Worm (Caenorhabditis elegans) whole organism, L4 larva: ENCODE data around the gene pqn-53.

ENCODE experiments used
- F37D6.2 ChIP-seq: sonication (generic microtip); optimal IDR thresholded peaks from 2 replicates; lab custom pipeline; 2016; ENCODE audit warnings: mild to moderate bottlenecking, missing genetic modification characterization, missing compliant biosample characterization
- F49E8.2 ChIP-seq: sonication (generic microtip); optimal IDR thresholded peaks from 2 replicates; lab custom pipeline; 2016; ENCODE audit warnings: missing compliant biosample characterization, mild to moderate bottlenecking, missing genetic modification characterization, borderline replicate concordance
- ZK337.2 ChIP-seq: fragments of 200-800 bp; sonication (Bioruptor generic); IDR thresholded peaks from 2 replicates; pipeline ENCODE4 v1.3.6; 2022; ENCODE audit warnings: missing genetic modification reagents, missing genetic modification characterization, missing compliant biosample characterization
- ZK546.5 ChIP-seq, 2 experiments: sonication (generic microtip); optimal IDR thresholded peaks; 2 replicates each; lab custom pipeline; 2017; ENCODE audit warnings: missing biosample characterization in 2 of 2, missing genetic modification characterization in 2 of 2
- aly-2 ChIP-seq: sonication (generic microtip); optimal IDR thresholded peaks from 2 replicates; lab custom pipeline; 2018; ENCODE audit warnings: missing biosample characterization, missing genetic modification characterization
- attf-4 ChIP-seq: sonication (generic microtip); optimal IDR thresholded peaks from 3 replicates; lab custom pipeline; 2017; ENCODE audit warnings: missing biosample characterization, missing genetic modification characterization
- ceh-44 ChIP-seq: fragments of 200-800 bp; sonication (Bioruptor generic); IDR thresholded peaks from 2 replicates; pipeline ENCODE4 v1.3.6; 2022; ENCODE audit warnings: missing genetic modification reagents, missing genetic modification characterization, missing compliant biosample characterization
- ceh-62 ChIP-seq: sonication (generic microtip); optimal IDR thresholded peaks from 2 replicates; lab custom pipeline; 2017; ENCODE audit warnings: missing biosample characterization, missing genetic modification characterization
- ces-1 ChIP-seq: fragments of 150-350 bp; sonication (generic microtip); optimal IDR thresholded peaks from 4 replicates; lab custom pipeline; 2014; ENCODE audit warnings: missing biosample characterization, missing genetic modification reagents, missing genetic modification characterization
- daf-12 ChIP-seq: fragments of 150-350 bp; optimal IDR thresholded peaks from 2 replicates; lab custom pipeline; 2014; ENCODE audit warnings: missing biosample characterization, missing genetic modification reagents, missing genetic modification characterization
- daf-16 ChIP-seq, 3 experiments: sonication (generic microtip); optimal IDR thresholded peaks; 2 replicates each; lab custom pipeline; 2016 to 2017; ENCODE audit warnings: missing genetic modification characterization in 3 of 3, missing genetic modification reagents in 3 of 3, mild to moderate bottlenecking in 2 of 3, missing compliant biosample characterization in 2 of 3, missing biosample characterization in 1 of 3, moderate library complexity in 1 of 3
- daf-19 ChIP-seq: fragments of 200-800 bp; sonication (Bioruptor generic); conservative IDR thresholded peaks from 2 replicates; pipeline ENCODE4 v1.3.6; 2022; ENCODE audit warnings: missing genetic modification characterization, missing compliant biosample characterization
- daf-8 ChIP-seq: fragments of 200-800 bp; sonication (Bioruptor generic); IDR thresholded peaks from 2 replicates; pipeline ENCODE4 v1.3.6; 2022; ENCODE audit warnings: missing genetic modification characterization, missing compliant biosample characterization
- dpl-1 ChIP-seq: fragments of 150-350 bp; optimal IDR thresholded peaks from 2 replicates; lab custom pipeline; 2014; ENCODE audit warnings: missing biosample characterization, missing genetic modification reagents, missing genetic modification characterization
- duxl-1 ChIP-seq: sonication (generic microtip); optimal IDR thresholded peaks from 2 replicates; lab custom pipeline; 2016; ENCODE audit warnings: mild to moderate bottlenecking, missing genetic modification characterization, moderate library complexity, missing compliant biosample characterization; ENCODE audit not compliant: poor library complexity
- egl-27 ChIP-seq: sonication (generic microtip); optimal IDR thresholded peaks from 3 replicates; lab custom pipeline; 2017; ENCODE audit warnings: missing biosample characterization, missing genetic modification reagents, missing genetic modification characterization
- egl-43 ChIP-seq: fragments of 200-800 bp; sonication (Bioruptor generic); IDR thresholded peaks from 2 replicates; pipeline ENCODE4 v1.3.6; 2022; ENCODE audit warnings: missing genetic modification reagents, missing genetic modification characterization, missing compliant biosample characterization
- hif-1 ChIP-seq, 2 experiments: sonication (generic microtip); optimal IDR thresholded peaks; 2 replicates each; lab custom pipeline; 2016 to 2017; ENCODE audit warnings: missing compliant biosample characterization in 2 of 2, missing genetic modification characterization in 2 of 2, missing genetic modification reagents in 2 of 2, missing genotype in 2 of 2, mild to moderate bottlenecking in 1 of 2
- hlh-11 ChIP-seq: fragments of 200-800 bp; sonication (Bioruptor generic); optimal IDR thresholded peaks from 2 replicates; lab custom pipeline; 2018; ENCODE audit warnings: mild to moderate bottlenecking, missing genetic modification characterization, missing compliant biosample characterization
- hlh-30 ChIP-seq: sonication (generic microtip); optimal IDR thresholded peaks from 2 replicates; lab custom pipeline; 2017; ENCODE audit warnings: antibody characterized with exemption, mild to moderate bottlenecking, missing genetic modification characterization, missing compliant biosample characterization; ENCODE audit not compliant: insufficient read depth
- hmg-1.1 ChIP-seq: fragments of 200-800 bp; sonication (Bioruptor generic); IDR thresholded peaks from 2 replicates; pipeline ENCODE4 v1.3.6; 2022; ENCODE audit warnings: missing genetic modification reagents, missing genetic modification characterization, missing compliant biosample characterization
- lim-7 ChIP-seq: fragments of 200-800 bp; sonication (Bioruptor generic); IDR thresholded peaks from 2 replicates; pipeline ENCODE4 v1.3.6; 2022; ENCODE audit warnings: missing genetic modification characterization, missing compliant biosample characterization
- lin-13 ChIP-seq: fragments of 150-350 bp; optimal IDR thresholded peaks from 2 replicates; lab custom pipeline; 2014; ENCODE audit warnings: missing biosample characterization, missing genetic modification reagents, missing genetic modification characterization
- lir-3 ChIP-seq: sonication (generic microtip); optimal IDR thresholded peaks from 2 replicates; lab custom pipeline; 2016; ENCODE audit warnings: mild to moderate bottlenecking, missing genetic modification characterization, missing compliant biosample characterization
- lsy-2 ChIP-seq, 2 experiments: fragments of 150-350 bp in 1 of 2; sonication (generic microtip) in 1 of 2; optimal IDR thresholded peaks; 2 replicates each; lab custom pipeline; 2014 to 2017; ENCODE audit warnings: missing biosample characterization in 2 of 2, missing genetic modification characterization in 2 of 2
- madf-9 ChIP-seq: fragments of 200-800 bp; sonication (Bioruptor generic); conservative IDR thresholded peaks from 2 replicates; pipeline ENCODE4 v1.3.6; 2022; ENCODE audit warnings: missing genetic modification reagents, missing genetic modification characterization, missing compliant biosample characterization
- mep-1 ChIP-seq: fragments of 150-350 bp; sonication (generic microtip); optimal IDR thresholded peaks from 3 replicates; lab custom pipeline; 2014; ENCODE audit warnings: missing biosample characterization, missing genetic modification characterization
- mes-2 ChIP-seq: sonication (generic microtip); optimal IDR thresholded peaks from 2 replicates; lab custom pipeline; 2016; ENCODE audit warnings: missing genotype, mild to moderate bottlenecking, missing genetic modification characterization, missing compliant biosample characterization; ENCODE audit not compliant: poor library complexity, severe bottlenecking
- mxl-3 ChIP-seq: fragments of 200-800 bp; sonication (Bioruptor generic); optimal IDR thresholded peaks from 2 replicates; lab custom pipeline; 2018; ENCODE audit warnings: mild to moderate bottlenecking, missing genetic modification characterization, missing compliant biosample characterization
- nhr-102 ChIP-seq: sonication (generic microtip); optimal IDR thresholded peaks from 2 replicates; lab custom pipeline; 2016; ENCODE audit warnings: mild to moderate bottlenecking, missing genetic modification characterization, moderate library complexity, missing compliant biosample characterization
- nhr-11 ChIP-seq: fragments of 150-350 bp; optimal IDR thresholded peaks from 2 replicates; lab custom pipeline; 2014; ENCODE audit warnings: missing biosample characterization, missing genetic modification characterization
- nhr-25 ChIP-seq: sonication (generic microtip); optimal IDR thresholded peaks from 2 replicates; lab custom pipeline; 2017; ENCODE audit warnings: missing genetic modification characterization, mild to moderate bottlenecking, missing compliant biosample characterization, antibody characterized with exemption, moderate library complexity, borderline replicate concordance; ENCODE audit not compliant: insufficient read depth
- nhr-48 ChIP-seq: sonication (generic microtip); optimal IDR thresholded peaks from 2 replicates; lab custom pipeline; 2016; ENCODE audit warnings: mild to moderate bottlenecking, missing genetic modification characterization, missing compliant biosample characterization
- nhr-6 ChIP-seq: fragments of 150-350 bp; optimal IDR thresholded peaks from 2 replicates; lab custom pipeline; 2014; ENCODE audit warnings: missing biosample characterization, missing genetic modification characterization
- pha-4 ChIP-seq, 2 experiments: fragments of 150-350 bp in 1 of 2; fragments of 200-800 bp in 1 of 2; sonication (Bioruptor generic) in 1 of 2; IDR thresholded peaks in 1 of 2; optimal IDR thresholded peaks in 1 of 2; 2 replicates each; pipeline versions ENCODE4 v1.3.6 to Lab custom; 2014 to 2022; ENCODE audit warnings: missing genetic modification characterization in 2 of 2, missing genetic modification reagents in 2 of 2, missing biosample characterization in 1 of 2, missing compliant biosample characterization in 1 of 2
- rbr-2 ChIP-seq: sonication (generic microtip); optimal IDR thresholded peaks from 2 replicates; lab custom pipeline; 2016; ENCODE audit warnings: missing genotype, missing genetic modification characterization, missing compliant biosample characterization
- skn-1 ChIP-seq: fragments of 150-350 bp; optimal IDR thresholded peaks from 2 replicates; lab custom pipeline; 2014; ENCODE audit warnings: missing biosample characterization, missing genetic modification characterization
- snpc-4 ChIP-seq: fragments of 150-350 bp; optimal IDR thresholded peaks from 2 replicates; lab custom pipeline; 2014; ENCODE audit warnings: missing biosample characterization, missing genetic modification characterization
- unc-130 ChIP-seq: sonication (generic microtip); optimal IDR thresholded peaks from 2 replicates; lab custom pipeline; 2016; ENCODE audit warnings: missing genetic modification reagents, missing genetic modification characterization, missing compliant biosample characterization
- unc-62 ChIP-seq, 3 experiments: fragments of 150-350 bp in 1 of 3; sonication (generic microtip); optimal IDR thresholded peaks in 2 of 3; peaks in 1 of 3; 1 replicate in 1 of 3; 2 replicates in 2 of 3; lab custom pipeline; 2014 to 2017; ENCODE audit warnings: missing biosample characterization in 3 of 3, missing genetic modification characterization in 3 of 3, missing genetic modification reagents in 3 of 3, missing genotype in 1 of 3
- vab-7 ChIP-seq: fragments of 200-800 bp; sonication (Bioruptor generic); IDR thresholded peaks from 2 replicates; pipeline ENCODE4 v1.3.6; 2022; ENCODE audit warnings: missing genetic modification reagents, missing genetic modification characterization, missing compliant biosample characterization
- zag-1 ChIP-seq: fragments of 150-350 bp; optimal IDR thresholded peaks from 2 replicates; lab custom pipeline; 2014; ENCODE audit warnings: missing biosample characterization, missing genetic modification characterization
- zip-11 ChIP-seq: fragments of 200-800 bp; sonication (Bioruptor generic); IDR thresholded peaks from 2 replicates; pipeline ENCODE4 v1.3.6; 2022; ENCODE audit warnings: missing genetic modification characterization, missing compliant biosample characterization

The pqn-53 gene

DNA sequence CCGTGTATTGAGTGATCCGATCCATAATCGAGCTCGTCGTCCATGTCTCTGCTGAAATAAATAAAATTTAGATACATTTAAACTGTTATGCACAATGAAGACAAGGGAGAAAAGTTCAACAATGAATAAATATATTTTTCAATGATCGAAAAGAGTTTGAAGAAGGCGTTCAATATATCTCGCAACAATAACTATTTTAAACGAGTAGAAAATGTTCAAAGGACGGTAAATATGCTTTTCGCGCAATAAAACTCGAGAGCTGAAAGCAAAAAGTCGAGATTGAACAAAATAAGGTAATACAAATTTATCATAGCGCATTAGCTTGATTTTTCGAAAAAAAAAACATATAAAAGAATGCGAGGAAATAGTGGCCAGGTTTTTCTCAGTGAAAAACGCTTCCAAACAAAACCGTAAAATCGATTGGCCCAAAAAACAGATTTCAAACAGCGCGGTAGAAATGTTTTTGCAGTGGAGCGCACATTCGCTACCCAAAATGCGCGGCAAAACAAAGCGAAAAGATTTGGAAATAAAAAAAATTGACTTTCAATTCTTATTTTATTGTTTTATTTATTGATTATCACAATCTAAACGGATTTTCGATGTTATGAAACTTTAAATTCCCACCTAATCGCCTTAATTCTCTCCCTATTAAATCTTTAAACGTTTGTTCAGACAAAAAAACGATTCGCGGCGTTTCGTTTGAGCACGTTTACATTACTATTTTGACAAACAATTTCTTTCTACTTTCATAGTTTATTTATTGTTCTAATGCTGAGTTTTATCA, 24.2 kb downstream of the pqn-53 start, which contains the start of the genes kup-1 and F10C2.4 (continued):
- no peak for TF ChIP-seq lin-13
- TF ChIP-seq aly-2 (tag; lab: Kevin White, UChicago), result no peak
- TF ChIP-seq nhr-102 (tag; lab: Kevin White, UChicago), result no peak
- no peak for TF ChIP-seq F49E8.2 (tag; lab: Kevin White, UChicago)
- peak; percentile 51 for TF ChIP-seq mes-2 (tag; lab: Kevin White, UChicago)
- no peak for TF ChIP-seq lim-7 (GFP tag; lab: Robert Waterston, UW)
- TF ChIP-seq duxl-1, result no peak
- no peak for TF ChIP-seq snpc-4
- TF ChIP-seq lsy-2 (tag; optimal IDR thresholded peaks at IDR 0.05; lab: Kevin White, UChicago), result no peak
- TF ChIP-seq hmg-1.1 (GFP tag; lab: Robert Waterston, UW), result no peak
- no peak for TF ChIP-seq daf-8
- TF ChIP-seq dpl-1, result peak; percentile 91
- TF ChIP-seq daf-16 (GFP tag; optimal IDR thresholded peaks at IDR 0.05; lab: Kevin White, UChicago), result no peak
- TF ChIP-seq daf-16 (tag; optimal IDR thresholded peaks at IDR 0.05; lab: Kevin White, UChicago), result peak; percentile 17
- no peak for TF ChIP-seq ZK337.2 (GFP tag; lab: Robert Waterston, UW)

DNA sequence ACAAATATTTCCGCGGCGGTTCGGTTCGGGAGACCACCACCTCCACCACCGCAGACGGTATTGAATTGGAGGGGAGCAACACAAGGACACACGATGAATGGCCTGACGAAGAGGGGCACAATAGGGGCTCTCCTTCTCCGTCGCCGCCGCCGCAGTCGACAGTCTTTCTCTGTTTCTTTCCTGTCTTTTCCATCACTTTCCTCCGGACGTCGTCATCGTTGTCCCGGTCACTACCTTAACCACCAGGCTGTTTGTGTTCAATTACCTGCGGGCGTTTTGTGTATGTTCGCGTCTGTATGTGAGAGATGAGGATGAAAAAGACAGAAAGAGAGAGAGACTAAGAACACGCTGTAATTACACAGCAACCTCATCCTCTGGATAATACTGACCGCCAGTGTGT, 25.4 kb downstream of the pqn-53 start:
- TF ChIP-seq unc-62 (GFP tag; optimal IDR thresholded peaks at IDR 0.05 in 1 of 2; lab: Kevin White, UChicago) (peak in 1 of 2 experiments; percentile 90), unc-62 (tag; optimal IDR thresholded peaks at IDR 0.05; lab: Kevin White, UChicago) (no peak), daf-19 (no peak), nhr-25 (tag; lab: Kevin White, UChicago) (peak; percentile 59), hmg-1.1 (GFP tag; lab: Robert Waterston, UW) (no peak), egl-27 (tag; lab: Kevin White, UChicago) (no peak), pha-4 (GFP tag; IDR thresholded peaks at IDR 0.05; lab: Robert Waterston, UW) (no peak), pha-4 (tag; optimal IDR thresholded peaks at IDR 0.05; lab: Kevin White, UChicago) (peak; percentile 5), ces-1 (no peak), nhr-6 (tag; lab: Kevin White, UChicago) (peak; percentile 63), hlh-11 (tag; lab: Kevin White, UChicago) (peak; percentile 19), zag-1 (no peak)

ce11 chrV:12038783-12039182, 26.4 kb downstream of the pqn-53 start:
- TF ChIP-seq ZK546.5 (tag; optimal IDR thresholded peaks at IDR 0.05; lab: Kevin White, UChicago) (no peak), lir-3 (tag; lab: Kevin White, UChicago) (no peak), daf-19 (no peak), zip-11 (GFP tag; lab: Robert Waterston, UW) (no peak), lin-13 (peak; percentile 30), lsy-2 (tag; optimal IDR thresholded peaks at IDR 0.05; lab: Kevin White, UChicago) (peak in 1 of 2 experiments; percentile 12), skn-1 (tag; lab: Kevin White, UChicago) (no peak), F37D6.2 (peak; percentile 9), egl-43 (GFP tag; lab: Robert Waterston, UW) (peak; percentile 50; the same call in 1 of the 2 replicates), nhr-102 (tag; lab: Kevin White, UChicago) (no peak), mes-2 (tag; lab: Kevin White, UChicago) (peak; percentile 51), mxl-3 (GFP tag; lab: Kevin White, UChicago) (no peak), rbr-2 (tag; lab: Kevin White, UChicago) (peak; percentile 34), mep-1 (tag; lab: Kevin White, UChicago) (peak; percentile 52), attf-4 (tag; lab: Kevin White, UChicago) (no peak), unc-62 (GFP tag; optimal IDR thresholded peaks at IDR 0.05 in 1 of 2; lab: Kevin White, UChicago) (no peak), unc-62 (tag; optimal IDR thresholded peaks at IDR 0.05; lab: Kevin White, UChicago) (no peak), nhr-11 (no peak), unc-130 (no peak), ces-1 (no peak), ceh-62 (tag; lab: Kevin White, UChicago) (no peak), hif-1 (tag; optimal IDR thresholded peaks at IDR 0.05; lab: Kevin White, UChicago) (peak in 1 of 2 experiments; percentile 14), vab-7 (GFP tag; lab: Robert Waterston, UW) (no peak), madf-9 (GFP tag; lab: Robert Waterston, UW) (no peak), daf-12 (no peak), hlh-30 (tag; lab: Kevin White, UChicago) (peak; percentile 31), ceh-44 (GFP tag; lab: Robert Waterston, UW) (0 out of 2 replicates have a peak, but pooled peaks have one; percentile 2), nhr-48 (no peak)
